Fruit fly (Drosophila melanogaster): Measurements from ENCODE around the gene CG43815.

DNA sequence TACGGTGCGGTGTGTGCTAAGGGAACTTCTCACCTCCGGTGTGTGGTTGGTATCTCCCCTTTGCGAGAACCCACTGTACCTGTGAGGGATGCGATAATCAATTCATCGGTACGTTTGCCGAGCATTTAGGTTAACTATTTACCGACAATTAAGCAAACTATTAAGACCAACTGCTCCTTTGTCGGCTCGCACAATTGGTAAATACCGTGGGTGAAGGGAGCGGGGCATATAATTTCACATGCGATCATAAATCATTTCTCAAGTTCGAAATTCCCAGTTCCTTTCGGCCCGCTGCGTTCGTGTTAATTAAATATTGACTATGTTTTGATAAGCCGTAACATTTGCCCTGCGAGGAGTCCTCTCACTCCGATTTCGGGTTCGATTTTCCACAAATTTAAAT is 27.1 kb upstream of the CG43815 start:
- TF ChIP-seq Hr39 (GFP tag; optimal IDR thresholded peaks at IDR 0.05) (no peak), Sox102F (GFP tag; optimal IDR thresholded peaks at IDR 0.05) (no peak), CG6854 (GFP tag; optimal IDR thresholded peaks at IDR 0.05) (no peak), CG11294 (GFP tag; IDR thresholded peaks at IDR 0.05) (no peak)

Data from whole organism, prepupa.